Worm (Caenorhabditis elegans): ENCODE measurements around the gene ver-3.

ver-3 gene

DNA sequence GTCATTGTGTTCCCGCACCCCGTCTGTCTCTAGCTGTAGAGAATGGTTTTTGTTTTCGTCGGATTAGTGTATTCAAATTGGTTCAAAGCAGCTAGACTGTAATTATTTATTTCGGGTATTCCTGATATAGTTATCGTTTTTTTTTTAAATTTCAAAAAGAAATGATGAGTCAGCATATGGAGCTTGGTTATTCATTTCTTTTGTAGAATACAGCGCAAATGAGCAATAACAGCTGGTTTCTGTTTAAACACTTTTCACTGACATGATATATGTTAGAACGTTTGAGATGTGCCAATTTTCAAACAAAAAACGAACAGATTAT, 1.5 kb upstream of the ver-3 start:
- TF ChIP-seq him-1 (tag; optimal IDR thresholded peaks at IDR 0.05), result no peak
- TF ChIP-seq F57A8.1 (GFP tag; optimal IDR thresholded peaks at IDR 0.05), result no peak
- no peak for TF ChIP-seq madf-8 (GFP tag; conservative IDR thresholded peaks at IDR 0.05)
- no peak for TF ChIP-seq B0019.2 (GFP tag; conservative IDR thresholded peaks at IDR 0.05)
- TF ChIP-seq nhr-80 (tag; optimal IDR thresholded peaks at IDR 0.05), result no peak
- no peak for TF ChIP-seq madf-6 (GFP tag; IDR thresholded peaks at IDR 0.05)
- TF ChIP-seq efl-1 (GFP tag; optimal IDR thresholded peaks at IDR 0.05), result no peak
- no peak for TF ChIP-seq snpc-1.3 (tag; optimal IDR thresholded peaks at IDR 0.05; ENCODE audit: insufficient read depth)
- no peak for TF ChIP-seq repo-1 (tag; optimal IDR thresholded peaks at IDR 0.05)
- TF ChIP-seq nhr-179 (tag; optimal IDR thresholded peaks at IDR 0.05), result no peak
- no peak for TF ChIP-seq Y53F4B.3 (GFP tag; IDR thresholded peaks at IDR 0.05)

DNA sequence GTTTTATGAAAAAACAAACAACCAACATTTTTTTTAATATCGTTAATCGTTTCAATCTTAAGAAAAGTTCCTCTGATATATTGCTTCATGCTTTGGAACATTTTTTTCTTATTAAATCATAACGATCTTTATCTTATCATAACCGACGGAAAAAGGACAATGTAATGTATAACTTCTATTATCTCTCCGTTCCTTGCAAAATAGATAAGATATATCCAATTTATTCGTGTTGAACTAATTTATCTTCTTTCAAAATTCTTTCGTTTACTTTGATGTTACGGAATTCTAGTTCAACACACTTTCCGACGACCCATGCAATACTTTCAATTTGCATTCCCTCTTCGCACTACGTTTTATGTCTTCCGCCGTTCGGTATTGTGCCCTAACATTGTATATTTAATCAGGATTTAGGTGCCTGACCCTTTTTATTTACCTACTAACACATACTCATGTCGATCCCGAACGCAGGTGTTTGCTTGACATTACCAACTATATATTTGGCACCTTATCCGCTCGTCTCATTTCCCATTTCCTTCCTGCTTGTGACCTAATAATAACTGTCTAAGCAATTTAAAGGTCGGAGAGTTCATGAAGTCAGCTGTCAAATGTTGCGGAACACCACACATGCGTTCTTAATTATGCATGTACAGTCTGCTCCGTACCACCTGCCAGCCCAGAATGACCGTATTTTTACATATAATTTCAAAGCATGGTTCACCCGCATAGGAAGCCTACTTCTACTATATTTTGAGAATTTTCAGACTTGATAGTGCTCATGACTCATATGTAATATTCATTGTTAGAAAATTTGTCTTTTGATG, 715 bp upstream of the ver-3 start:
- no peak for TF ChIP-seq K11D2.4 (GFP tag; IDR thresholded peaks at IDR 0.05)
- TF ChIP-seq egl-44 (GFP tag; IDR thresholded peaks at IDR 0.05), result no peak
- TF ChIP-seq attf-6 (GFP tag; IDR thresholded peaks at IDR 0.05), result no peak
- TF ChIP-seq C06A6.2 (GFP tag; conservative IDR thresholded peaks at IDR 0.05), result no peak
- TF ChIP-seq F23B12.7 (tag; optimal IDR thresholded peaks at IDR 0.05; ENCODE audit: insufficient read depth), result no peak

DNA sequence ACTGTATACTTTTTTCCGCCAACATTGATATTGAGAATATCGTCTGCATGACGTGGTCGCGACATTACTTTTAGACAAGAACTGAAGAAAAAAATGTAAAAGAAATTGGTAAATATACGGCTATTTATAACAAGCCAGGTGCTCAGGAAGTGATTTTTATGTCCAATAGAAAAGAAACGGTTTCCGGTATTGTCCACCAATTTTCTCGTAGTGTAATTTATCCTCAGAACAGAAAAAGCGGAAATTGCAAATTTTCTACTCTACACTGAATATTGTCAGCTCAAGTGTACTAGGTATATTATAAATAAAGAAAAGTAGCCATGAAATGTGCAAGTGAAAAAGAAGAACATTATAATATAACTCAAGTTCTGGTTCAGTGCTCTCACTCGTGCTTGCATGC, 6.9 kb downstream of the ver-3 start, which contains the start of gene F59F3.6:
TSS of gene F59F3.6 (minus strand) at position 101 of the 400 bp plus-strand sequence.
- TF ChIP-seq F57C9.4 (tag; optimal IDR thresholded peaks at IDR 0.05) (no peak), attf-5 (GFP tag; optimal IDR thresholded peaks at IDR 0.05) (no peak), aptf-3 (GFP tag; IDR thresholded peaks at IDR 0.05) (no peak), attf-3 (GFP tag; conservative IDR thresholded peaks at IDR 0.05) (no peak), mxl-1 (tag; optimal IDR thresholded peaks at IDR 0.05) (no peak), athp-1 (tag; optimal IDR thresholded peaks at IDR 0.05) (no peak), lin-35 (GFP tag; optimal IDR thresholded peaks at IDR 0.05) (no peak)

DNA sequence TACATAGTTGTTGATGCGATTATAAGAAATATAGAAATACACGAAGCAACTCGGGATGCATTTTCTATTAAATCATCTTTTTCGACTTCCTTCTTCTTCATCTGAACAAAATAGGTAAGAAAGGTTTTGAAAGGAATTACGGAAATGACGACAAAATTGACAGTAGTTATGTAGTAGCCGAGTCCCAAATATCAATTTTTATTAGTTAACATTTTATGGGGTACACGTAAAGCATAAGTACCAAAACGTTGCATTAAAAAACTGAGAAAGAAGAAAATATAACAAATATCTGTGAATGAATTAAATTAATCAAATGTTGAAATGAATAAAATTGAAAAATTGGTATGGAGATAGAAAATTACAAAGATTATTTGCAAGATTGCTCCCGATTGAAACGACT, 9.5 kb downstream of the ver-3 start, which contains the start of gene col-177:
TSS of gene col-177 (minus strand) at position 101 of the 400 bp plus-strand sequence.
- TF ChIP-seq cebp-1 (GFP tag; IDR thresholded peaks at IDR 0.05) (no peak), cebp-1 (tag; optimal IDR thresholded peaks at IDR 0.05) (no peak), athp-1 (tag; optimal IDR thresholded peaks at IDR 0.05) (no peak), rpc-1 (optimal IDR thresholded peaks at IDR 0.05) (no peak), rpc-1 (tag; optimal IDR thresholded peaks at IDR 0.05) (no peak), atf-7 (tag; optimal IDR thresholded peaks at IDR 0.05) (no peak), unc-130 (GFP tag; optimal IDR thresholded peaks at IDR 0.05) (no peak), nhr-120 (GFP tag; IDR thresholded peaks at IDR 0.05) (no peak), F57A8.1 (GFP tag; optimal IDR thresholded peaks at IDR 0.05) (no peak), madf-8 (GFP tag; conservative IDR thresholded peaks at IDR 0.05) (no peak), dpl-1 (GFP tag; optimal IDR thresholded peaks at IDR 0.05) (no peak), F23B12.7 (tag; optimal IDR thresholded peaks at IDR 0.05; ENCODE audit: insufficient read depth) (no peak), lin-54 (GFP tag; optimal IDR thresholded peaks at IDR 0.05) (no peak), snpc-4 (GFP tag; optimal IDR thresholded peaks at IDR 0.05) (no peak), snpc-4 (tag; optimal IDR thresholded peaks at IDR 0.05) (no peak), sdz-38 (tag; optimal IDR thresholded peaks at IDR 0.05) (no peak), attf-3 (GFP tag; conservative IDR thresholded peaks at IDR 0.05) (no peak), pha-4 (tag; optimal IDR thresholded peaks at IDR 0.05) (no peak), madf-3 (GFP tag; IDR thresholded peaks at IDR 0.05) (no peak), ZK185.1 (tag; optimal IDR thresholded peaks at IDR 0.05; ENCODE audit: poor library complexity, severe bottlenecking) (no peak), unc-62 (GFP tag; optimal IDR thresholded peaks at IDR 0.05) (no peak), C17E4.6 (GFP tag; IDR thresholded peaks at IDR 0.05) (no peak)
